Worm (Caenorhabditis elegans) whole organism, L4 larva: ENCODE results near the gene T05C12.15.

Experiments used
- F37D6.2 ChIP-seq: sonication (generic microtip); optimal IDR thresholded peaks from 2 replicates; lab custom pipeline; 2016; ENCODE audit warnings: mild to moderate bottlenecking, missing genetic modification characterization, missing compliant biosample characterization
- R02D3.7 ChIP-seq: fragments of 150-350 bp; sonication (generic microtip); optimal IDR thresholded peaks from 3 replicates; lab custom pipeline; 2014; ENCODE audit warnings: missing biosample characterization, missing genetic modification characterization
- ZK337.2 ChIP-seq: fragments of 200-800 bp; sonication (Bioruptor generic); IDR thresholded peaks from 2 replicates; pipeline ENCODE4 v1.3.6; 2022; ENCODE audit warnings: missing genetic modification reagents, missing genetic modification characterization, missing compliant biosample characterization
- dmd-8 ChIP-seq: fragments of 200-800 bp; sonication (Bioruptor generic); IDR thresholded peaks from 2 replicates; pipeline ENCODE4 v1.3.6; 2022; ENCODE audit warnings: missing genetic modification characterization, missing compliant biosample characterization
- hlh-30 ChIP-seq: sonication (generic microtip); optimal IDR thresholded peaks from 2 replicates; lab custom pipeline; 2017; ENCODE audit warnings: antibody characterized with exemption, mild to moderate bottlenecking, missing genetic modification characterization, missing compliant biosample characterization; ENCODE audit not compliant: insufficient read depth
- nhr-11 ChIP-seq: fragments of 150-350 bp; optimal IDR thresholded peaks from 2 replicates; lab custom pipeline; 2014; ENCODE audit warnings: missing biosample characterization, missing genetic modification characterization
- nhr-28 ChIP-seq: fragments of 150-350 bp; optimal IDR thresholded peaks from 2 replicates; lab custom pipeline; 2014; ENCODE audit warnings: missing biosample characterization, missing genetic modification characterization
- pqm-1 ChIP-seq: sonication (generic microtip); optimal IDR thresholded peaks from 2 replicates; lab custom pipeline; 2017; ENCODE audit warnings: missing biosample characterization, missing genetic modification characterization
- unc-62 ChIP-seq, 3 experiments: fragments of 150-350 bp in 1 of 3; sonication (generic microtip); optimal IDR thresholded peaks in 2 of 3; peaks in 1 of 3; 1 replicate in 1 of 3; 2 replicates in 2 of 3; lab custom pipeline; 2014 to 2017; ENCODE audit warnings: missing biosample characterization in 3 of 3, missing genetic modification characterization in 3 of 3, missing genetic modification reagents in 3 of 3, missing genotype in 1 of 3

DNA sequence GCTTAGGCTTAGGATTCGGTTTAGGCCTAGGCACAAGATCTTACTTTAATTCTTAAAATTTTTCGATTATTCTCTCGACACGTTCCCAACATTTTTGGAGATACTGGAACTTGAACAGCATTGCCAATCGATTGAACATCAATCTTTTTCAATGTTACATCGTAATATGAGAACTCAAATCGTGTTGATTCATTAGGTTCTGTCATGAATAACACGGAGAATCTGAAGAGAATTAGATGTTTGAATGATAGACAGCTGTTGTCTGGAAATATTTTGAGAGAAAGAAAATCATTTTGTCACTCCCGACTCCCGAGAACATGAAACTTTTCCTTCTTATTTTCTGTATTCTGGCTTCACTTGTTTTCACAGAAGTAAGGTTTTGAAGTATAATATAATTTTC, at the start of gene T05C12.15:
- TF ChIP-seq R02D3.7 (no peak), pqm-1 (tag; lab: Kevin White, UChicago) (no peak), hlh-30 (tag; lab: Kevin White, UChicago) (no peak), ZK337.2 (no peak), dmd-8 (GFP tag; lab: Robert Waterston, UW) (no peak), unc-62 (GFP tag; optimal IDR thresholded peaks at IDR 0.05 in 1 of 2; lab: Kevin White, UChicago) (no peak), unc-62 (tag; optimal IDR thresholded peaks at IDR 0.05; lab: Kevin White, UChicago) (no peak), nhr-28 (tag; lab: Kevin White, UChicago) (no peak), nhr-11 (tag; lab: Kevin White, UChicago) (no peak), F37D6.2 (tag; lab: Kevin White, UChicago) (no peak)
